Fruit fly (Drosophila melanogaster): ENCODE data around the gene CG14545.

dm6 chr3R:25829598-25829997, 21.5 kb downstream of the CG14545 start, which contains the start of gene Mst57Dc:
- TF ChIP-seq CTCF (optimal IDR thresholded peaks at IDR 0.05) (no peak), CG8478 (optimal IDR thresholded peaks at IDR 0.05) (no peak)

Data from S2 (cell line).